Worm (Caenorhabditis elegans) whole organism, L2 larva: Measurements from ENCODE around the gene col-141.

Experiments
- Y55F3AM.14 ChIP-seq: fragments of 200-800 bp; sonication (Bioruptor generic); optimal IDR thresholded peaks from 2 replicates; lab custom pipeline; 2018; ENCODE audit warnings: mild to moderate bottlenecking, missing genetic modification characterization, missing compliant biosample characterization
- elt-1 ChIP-seq: fragments of 150-350 bp; optimal IDR thresholded peaks from 2 replicates; lab custom pipeline; 2014; ENCODE audit warnings: missing biosample characterization, missing genetic modification characterization
- lin-13 ChIP-seq: fragments of 150-350 bp; optimal IDR thresholded peaks from 2 replicates; lab custom pipeline; 2014; ENCODE audit warnings: missing biosample characterization, missing genetic modification reagents, missing genetic modification characterization
- mab-5 ChIP-seq: fragments of 150-350 bp; optimal IDR thresholded peaks from 2 replicates; lab custom pipeline; 2014; ENCODE audit warnings: missing biosample characterization, missing genetic modification characterization
- nhr-21 ChIP-seq: fragments of 150-350 bp; optimal IDR thresholded peaks from 2 replicates; lab custom pipeline; 2014; ENCODE audit warnings: missing biosample characterization, missing genetic modification characterization
- nhr-23 ChIP-seq: fragments of 150-350 bp; optimal IDR thresholded peaks from 2 replicates; lab custom pipeline; 2014; ENCODE audit warnings: missing biosample characterization, missing genetic modification reagents, missing genetic modification characterization
- nhr-25 ChIP-seq: fragments of 150-350 bp; sonication (generic microtip); optimal IDR thresholded peaks from 3 replicates; lab custom pipeline; 2014; ENCODE audit warnings: missing biosample characterization, missing genetic modification characterization
- peb-1 ChIP-seq: fragments of 150-350 bp; optimal IDR thresholded peaks from 2 replicates; lab custom pipeline; 2014; ENCODE audit warnings: missing biosample characterization, missing genetic modification characterization
- ztf-11 ChIP-seq: sonication (generic microtip); optimal IDR thresholded peaks from 2 replicates; lab custom pipeline; 2017; ENCODE audit warnings: missing biosample characterization, missing genetic modification characterization

DNA sequence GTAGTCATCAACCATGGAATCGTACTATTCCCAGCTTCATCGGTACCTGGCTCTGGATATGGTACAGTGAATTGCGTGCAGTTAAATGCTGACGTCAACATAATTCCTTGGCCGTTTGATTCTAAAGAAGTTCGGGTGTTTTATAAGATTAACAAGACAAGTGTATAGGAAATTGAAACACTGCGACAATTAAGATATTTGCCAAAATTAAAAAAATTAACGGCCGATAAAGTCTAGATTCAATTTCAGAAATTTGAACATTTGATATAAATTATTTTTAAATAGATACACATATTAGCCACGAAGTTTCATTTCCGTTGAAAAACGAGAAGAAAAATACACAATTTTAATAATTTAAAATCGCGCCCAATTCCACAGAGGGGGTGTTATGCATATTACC is 23.2 kb upstream of the col-141 start, which contains the start of gene dmsr-12:
- TF ChIP-seq mab-5 (tag; lab: Kevin White, UChicago) = no peak
- TF ChIP-seq ztf-11 = no peak
- TF ChIP-seq nhr-21 (tag; lab: Kevin White, UChicago) = no peak
- no peak for TF ChIP-seq nhr-23 (tag; lab: Kevin White, UChicago)
- TF ChIP-seq lin-13 (GFP tag; lab: Kevin White, UChicago) = no peak
- TF ChIP-seq elt-1 = no peak
- no peak for TF ChIP-seq Y55F3AM.14
- TF ChIP-seq peb-1 (tag; lab: Kevin White, UChicago) = no peak
- no peak for TF ChIP-seq nhr-25 (tag; lab: Kevin White, UChicago)
